Worm (Caenorhabditis elegans): ENCODE results near the gene srw-16.

- TF ChIP-seq ztf-25 (GFP tag; IDR thresholded peaks at IDR 0.05): no peak
- no peak for TF ChIP-seq hsf-1 (GFP tag; IDR thresholded peaks at IDR 0.05)
- TF ChIP-seq hrde-1 (tag; optimal IDR thresholded peaks at IDR 0.05; ENCODE audit: borderline replicate concordance): no peak
- TF ChIP-seq nfya-1 (tag; optimal IDR thresholded peaks at IDR 0.05; ENCODE audit: borderline replicate concordance, insufficient read depth): no peak
- no peak for TF ChIP-seq efl-1 (GFP tag; optimal IDR thresholded peaks at IDR 0.05)
- TF ChIP-seq ztf-26 (tag; optimal IDR thresholded peaks at IDR 0.05): no peak
- no peak for TF ChIP-seq lsy-27 (tag; optimal IDR thresholded peaks at IDR 0.05; ENCODE audit: borderline replicate concordance, insufficient read depth)
- no peak for TF ChIP-seq fkh-3 (tag; optimal IDR thresholded peaks at IDR 0.05)
These were observed 34.4 kb downstream of the srw-16 start, which contains the start of gene srw-11 for ce11 chrV:15240215-15240614.

Data from whole organism, young adult.